Worm (Caenorhabditis elegans) whole organism, mixed stage, embryonic: ENCODE data around the gene twk-39.
A peak's percentile ranks its signal among the peaks of the same experiment; 100 is the strongest.
"Not testable (repeated sequence)": the region's sequence is repeated elsewhere in the genome, so short reads cannot be mapped to it uniquely, and the experiment has no call there.

Experiments
- bed-3 ChIP-seq: fragments of 200-800 bp; sonication (Bioruptor generic); optimal IDR thresholded peaks from 3 replicates; lab custom pipeline; 2018; ENCODE audit warnings: mild to moderate bottlenecking, missing genetic modification characterization, moderate library complexity, missing compliant biosample characterization
- blmp-1 ChIP-seq: fragments of 150-350 bp; optimal IDR thresholded peaks from 2 replicates; lab custom pipeline; 2014; ENCODE audit warnings: missing biosample characterization, missing genetic modification characterization
- ceh-39 ChIP-seq: fragments of 150-350 bp; optimal IDR thresholded peaks from 2 replicates; lab custom pipeline; 2014; ENCODE audit warnings: missing biosample characterization, missing genetic modification characterization
- ceh-43 ChIP-seq: fragments of 200-800 bp; sonication (Bioruptor generic); optimal IDR thresholded peaks from 2 replicates; lab custom pipeline; 2018; ENCODE audit warnings: mild to moderate bottlenecking, missing genetic modification characterization, moderate library complexity, missing compliant biosample characterization
- ceh-83 ChIP-seq: fragments of 200-800 bp; sonication (Bioruptor generic); optimal IDR thresholded peaks from 2 replicates; lab custom pipeline; 2018; ENCODE audit warnings: mild to moderate bottlenecking, missing genetic modification characterization, missing compliant biosample characterization
- ces-1 ChIP-seq: fragments of 150-350 bp; optimal IDR thresholded peaks from 2 replicates; lab custom pipeline; 2014; ENCODE audit warnings: missing biosample characterization, missing genetic modification reagents, missing genetic modification characterization
- cnd-1 ChIP-seq: fragments of 200-800 bp; sonication (Bioruptor generic); optimal IDR thresholded peaks from 2 replicates; lab custom pipeline; 2018; ENCODE audit warnings: mild to moderate bottlenecking, missing genetic modification characterization, missing compliant biosample characterization
- drap-1 ChIP-seq: fragments of 200-800 bp; sonication (Bioruptor generic); optimal IDR thresholded peaks from 3 replicates; lab custom pipeline; 2018; ENCODE audit warnings: mild to moderate bottlenecking, missing genetic modification characterization, missing compliant biosample characterization
- elt-1 ChIP-seq: sonication (generic microtip); optimal IDR thresholded peaks from 2 replicates; lab custom pipeline; 2017; ENCODE audit warnings: missing genetic modification characterization, mild to moderate bottlenecking, missing compliant biosample characterization, antibody characterized with exemption, moderate library complexity, borderline replicate concordance; ENCODE audit not compliant: insufficient read depth
- elt-3 ChIP-seq: fragments of 150-350 bp; optimal IDR thresholded peaks from 2 replicates; lab custom pipeline; 2014; ENCODE audit warnings: missing biosample characterization, missing genetic modification characterization
- flh-1 ChIP-seq: fragments of 200-800 bp; sonication (Bioruptor generic); optimal IDR thresholded peaks from 2 replicates; lab custom pipeline; 2018; ENCODE audit warnings: mild to moderate bottlenecking, missing genetic modification characterization, moderate library complexity, missing compliant biosample characterization
- ham-2 ChIP-seq: fragments of 200-800 bp; sonication (Bioruptor generic); optimal IDR thresholded peaks from 2 replicates; lab custom pipeline; 2018; ENCODE audit warnings: mild to moderate bottlenecking, missing genetic modification characterization, missing compliant biosample characterization
- hlh-1 ChIP-seq: fragments of 150-350 bp; optimal IDR thresholded peaks from 2 replicates; lab custom pipeline; 2014; ENCODE audit warnings: missing biosample characterization, missing genetic modification reagents, missing genetic modification characterization
- lin-32 ChIP-seq: fragments of 200-800 bp; sonication (Bioruptor generic); optimal IDR thresholded peaks from 2 replicates; lab custom pipeline; 2018; ENCODE audit warnings: mild to moderate bottlenecking, missing genetic modification characterization, missing compliant biosample characterization
- lsy-2 ChIP-seq: fragments of 150-350 bp; optimal IDR thresholded peaks from 2 replicates; lab custom pipeline; 2014; ENCODE audit warnings: missing biosample characterization, missing genetic modification characterization
- mab-5 ChIP-seq: fragments of 150-350 bp; optimal IDR thresholded peaks from 2 replicates; lab custom pipeline; 2014; ENCODE audit warnings: missing biosample characterization, missing genetic modification characterization
- mep-1 ChIP-seq: fragments of 150-350 bp; optimal IDR thresholded peaks from 2 replicates; lab custom pipeline; 2017; ENCODE audit warnings: missing biosample characterization, missing genetic modification reagents, missing genetic modification characterization, inconsistent platforms
- nhr-12 ChIP-seq: fragments of 150-350 bp; optimal IDR thresholded peaks from 2 replicates; lab custom pipeline; 2014; ENCODE audit warnings: missing biosample characterization, missing genetic modification characterization
- nhr-2 ChIP-seq: fragments of 150-350 bp; optimal IDR thresholded peaks from 2 replicates; lab custom pipeline; 2014; ENCODE audit warnings: missing biosample characterization, missing genetic modification characterization
- nhr-237 ChIP-seq: fragments of 150-350 bp; optimal IDR thresholded peaks from 2 replicates; lab custom pipeline; 2014; ENCODE audit warnings: missing biosample characterization, missing genetic modification characterization
- nhr-28 ChIP-seq: fragments of 150-350 bp; optimal IDR thresholded peaks from 2 replicates; lab custom pipeline; 2014; ENCODE audit warnings: missing biosample characterization, missing genetic modification characterization
- nhr-76 ChIP-seq: sonication (generic microtip); optimal IDR thresholded peaks from 2 replicates; lab custom pipeline; 2017; ENCODE audit warnings: missing biosample characterization, missing genetic modification characterization
- sem-2 ChIP-seq: fragments of 200-800 bp; sonication (Bioruptor generic); optimal IDR thresholded peaks from 2 replicates; lab custom pipeline; 2018; ENCODE audit warnings: mild to moderate bottlenecking, missing genetic modification characterization, missing compliant biosample characterization
- snpc-4 ChIP-seq: fragments of 150-350 bp; optimal IDR thresholded peaks from 2 replicates; lab custom pipeline; 2014; ENCODE audit warnings: missing biosample characterization, missing genetic modification characterization
- sptf-1 ChIP-seq: sonication (generic microtip); optimal IDR thresholded peaks from 2 replicates; lab custom pipeline; 2017; ENCODE audit warnings: mild to moderate bottlenecking, missing genetic modification characterization, moderate library complexity, missing compliant biosample characterization
- tbx-8 ChIP-seq: fragments of 200-800 bp; sonication (Bioruptor generic); optimal IDR thresholded peaks from 2 replicates; lab custom pipeline; 2018; ENCODE audit warnings: mild to moderate bottlenecking, missing genetic modification characterization, moderate library complexity, missing compliant biosample characterization
- unc-120 ChIP-seq: sonication (generic microtip); optimal IDR thresholded peaks from 2 replicates; lab custom pipeline; 2017; ENCODE audit warnings: missing genetic modification characterization, missing compliant biosample characterization; ENCODE audit not compliant: poor library complexity, severe bottlenecking
- zip-8 ChIP-seq: fragments of 150-350 bp; optimal IDR thresholded peaks from 2 replicates; lab custom pipeline; 2014; ENCODE audit warnings: missing biosample characterization, missing genetic modification characterization
- ztf-11 ChIP-seq: fragments of 150-350 bp; optimal IDR thresholded peaks from 2 replicates; lab custom pipeline; 2014; ENCODE audit warnings: missing biosample characterization, missing genetic modification characterization

twk-39 gene

ce11 chrIII:11760634-11761033 is 34.9 kb upstream of the twk-39 start:
- TF ChIP-seq mep-1 (tag; lab: Kevin White, UChicago) (no peak), snpc-4 (no peak), nhr-76 (tag; lab: Kevin White, UChicago) (no peak), zip-8 (tag; lab: Kevin White, UChicago) (no peak), tbx-8 (GFP tag; lab: Kevin White, UChicago) (no peak), hlh-1 (tag; lab: Kevin White, UChicago) (no peak), ztf-11 (no peak), cnd-1 (no peak), ceh-83 (GFP tag; lab: Kevin White, UChicago) (no peak), ces-1 (GFP tag; lab: Kevin White, UChicago) (no peak), drap-1 (GFP tag; lab: Kevin White, UChicago) (no peak), nhr-237 (tag; lab: Kevin White, UChicago) (no peak), sem-2 (no peak), bed-3 (GFP tag; lab: Kevin White, UChicago) (no peak), sptf-1 (no peak), ham-2 (GFP tag; lab: Kevin White, UChicago) (no peak), nhr-12 (tag; lab: Kevin White, UChicago) (no peak)

ce11 chrIII:11773581-11773980 is 22.0 kb upstream of the twk-39 start, which contains the start of gene gbf-1:
Gene gbf-1 (minus strand): TSS chrIII:11773681.
- TF ChIP-seq bed-3 (GFP tag; lab: Kevin White, UChicago); nhr-237 (tag; lab: Kevin White, UChicago); lsy-2: not testable (repeated sequence)

ce11 chrIII:11774508-11775000 is 21.0 kb upstream of the twk-39 start, which contains the start of gene immp-1:
Gene immp-1 (plus strand): TSS chrIII:11774950.
- TF ChIP-seq lsy-2 (peak; percentile 19), drap-1 (GFP tag; lab: Kevin White, UChicago) (no peak), blmp-1 (tag; lab: Kevin White, UChicago) (peak; percentile 71), lin-32 (GFP tag; lab: Kevin White, UChicago) (no peak), mab-5 (no peak), ces-1 (GFP tag; lab: Kevin White, UChicago) (peak; percentile 16), snpc-4 (no peak), tbx-8 (GFP tag; lab: Kevin White, UChicago) (no peak), nhr-28 (tag; lab: Kevin White, UChicago) (no peak)

- TF ChIP-seq unc-120 (tag; lab: Kevin White, UChicago), result no peak
- no peak for TF ChIP-seq nhr-12 (tag; lab: Kevin White, UChicago)
- TF ChIP-seq flh-1 (GFP tag; lab: Kevin White, UChicago), result no peak
- TF ChIP-seq elt-3 (tag; lab: Kevin White, UChicago), result no peak
- no peak for TF ChIP-seq ceh-39 (tag; lab: Kevin White, UChicago)
- TF ChIP-seq lsy-2, result no peak
- TF ChIP-seq sptf-1, result no peak
- no peak for TF ChIP-seq ceh-43 (GFP tag; lab: Kevin White, UChicago)
- TF ChIP-seq elt-1 (tag; lab: Kevin White, UChicago), result no peak
- TF ChIP-seq hlh-1 (tag; lab: Kevin White, UChicago), result no peak
- no peak for TF ChIP-seq nhr-237 (tag; lab: Kevin White, UChicago)
Observed at ce11 chrIII:11777321-11777720, 18.2 kb upstream of the twk-39 start, which contains the start of gene mdt-21. Gene mdt-21 (plus strand): TSS chrIII:11777621.

ce11 chrIII:11780183-11780664 is 15.3 kb upstream of the twk-39 start, which contains the start of gene C24H11.5:
Gene C24H11.5 (plus strand): TSS chrIII:11780233.
- TF ChIP-seq tbx-8 (GFP tag; lab: Kevin White, UChicago) (no peak), sem-2 (no peak), lin-32 (GFP tag; lab: Kevin White, UChicago) (no peak), cnd-1 (no peak), snpc-4 (no peak), ham-2 (GFP tag; lab: Kevin White, UChicago) (no peak)

ce11 chrIII:11781800-11782199 is 13.7 kb upstream of the twk-39 start, which contains the start of gene srd-74:
Gene srd-74 (plus strand): TSS chrIII:11782100.
- TF ChIP-seq nhr-2 (tag; lab: Kevin White, UChicago) (no peak), sem-2 (no peak), ham-2 (GFP tag; lab: Kevin White, UChicago) (no peak), snpc-4 (no peak), sptf-1 (no peak), nhr-237 (tag; lab: Kevin White, UChicago) (no peak)
